Worm (Caenorhabditis elegans) whole organism, young adult: ENCODE measurements around the gene srh-148.

ENCODE experiments used
- pha-4 ChIP-seq: fragments of 150-350 bp; sonication (generic microtip); optimal IDR thresholded peaks from 2 replicates; lab custom pipeline; 2014; ENCODE audit warnings: missing biosample characterization, missing genetic modification reagents, missing genetic modification characterization
- sea-2 ChIP-seq: fragments of 200-800 bp; sonication (Bioruptor generic); IDR thresholded peaks from 2 replicates; pipeline ENCODE4 v1.3.6; 2022; ENCODE audit warnings: missing genetic modification characterization, missing compliant biosample characterization
- unc-130 ChIP-seq: sonication (generic microtip); optimal IDR thresholded peaks from 2 replicates; lab custom pipeline; 2016; ENCODE audit warnings: missing genetic modification reagents, missing genetic modification characterization, missing compliant biosample characterization

- TF ChIP-seq sea-2 (GFP tag; lab: Robert Waterston, UW) (no peak), unc-130 (no peak), pha-4 (tag; lab: Kevin White, UChicago) (no peak)
These were observed 39.5 kb upstream of the srh-148 start, which contains the start of gene str-60 for ce11 chrV:15897696-15898095.
